Worm (Caenorhabditis elegans): ENCODE data around the gene C33F10.14.

C33F10.14 gene

DNA sequence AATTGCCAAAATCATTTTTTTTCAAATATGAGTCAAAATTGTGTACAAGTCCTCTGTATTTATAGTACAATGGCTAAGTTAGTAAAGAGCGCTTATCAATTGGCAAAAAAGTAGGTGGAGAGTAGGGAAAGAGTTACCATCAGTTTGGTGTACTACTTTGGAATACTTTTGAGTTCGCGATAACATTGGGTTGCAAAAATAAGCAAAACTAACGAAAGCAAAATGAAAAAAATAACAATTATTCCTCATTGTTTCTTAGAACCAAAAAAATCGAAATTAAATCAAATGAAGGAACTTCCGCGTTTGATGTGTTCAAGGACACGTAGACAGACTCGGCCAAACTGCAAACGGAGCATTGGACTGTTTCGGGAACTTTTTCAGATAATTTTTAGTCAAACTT is 40.4 kb upstream of the C33F10.14 start, which contains the start of gene C27D9.2:
TSS of gene C27D9.2 (minus strand) at position 101 of the 400 bp plus-strand sequence.
- TF ChIP-seq mep-1 (tag; optimal IDR thresholded peaks at IDR 0.05) (no peak), lin-13 (tag; optimal IDR thresholded peaks at IDR 0.05) (no peak), sem-2 (GFP tag; optimal IDR thresholded peaks at IDR 0.05) (no peak), sptf-1 (tag; optimal IDR thresholded peaks at IDR 0.05) (no peak), flh-1 (GFP tag; optimal IDR thresholded peaks at IDR 0.05) (no peak), mab-5 (tag; optimal IDR thresholded peaks at IDR 0.05) (no peak), lin-32 (GFP tag; optimal IDR thresholded peaks at IDR 0.05) (no peak), nhr-12 (tag; optimal IDR thresholded peaks at IDR 0.05) (no peak), bed-3 (GFP tag; optimal IDR thresholded peaks at IDR 0.05) (no peak), mls-2 (tag; optimal IDR thresholded peaks at IDR 0.05) (no peak), nhr-76 (tag; optimal IDR thresholded peaks at IDR 0.05) (no peak), ces-1 (GFP tag; optimal IDR thresholded peaks at IDR 0.05) (no peak), ham-2 (GFP tag; optimal IDR thresholded peaks at IDR 0.05) (no peak), zip-8 (tag; optimal IDR thresholded peaks at IDR 0.05) (no peak), nhr-237 (tag; optimal IDR thresholded peaks at IDR 0.05) (no peak), ztf-11 (tag; optimal IDR thresholded peaks at IDR 0.05) (no peak), nhr-28 (tag; optimal IDR thresholded peaks at IDR 0.05) (no peak), pha-4 (tag; optimal IDR thresholded peaks at IDR 0.05) (no peak)

DNA sequence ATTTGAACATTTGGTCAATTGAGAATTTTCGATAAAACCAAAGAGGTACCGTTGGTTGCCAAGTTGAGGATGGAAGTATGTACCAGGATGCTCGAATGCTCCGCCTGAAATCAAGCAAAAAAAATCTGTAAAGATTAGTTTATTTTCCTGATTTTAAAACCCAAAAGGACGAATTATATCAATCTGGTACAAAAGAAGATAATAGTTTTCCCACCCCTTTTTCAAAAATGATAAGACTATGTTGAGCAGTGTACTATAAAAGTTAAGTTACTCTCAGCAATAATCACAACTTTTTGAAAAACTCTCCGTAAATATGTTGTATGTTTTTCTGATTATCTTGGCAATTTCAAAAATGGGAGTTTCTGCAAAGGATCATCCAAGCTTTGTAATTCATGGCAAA is 38.7 kb upstream of the C33F10.14 start, which contains the start of gene F26G1.3:
TSS of gene F26G1.3 (plus strand) at position 301 of the 400 bp plus-strand sequence.
- TF ChIP-seq unc-120 (tag; optimal IDR thresholded peaks at IDR 0.05; ENCODE audit: poor library complexity, severe bottlenecking) (no peak), mls-2 (tag; optimal IDR thresholded peaks at IDR 0.05) (no peak), lin-13 (tag; optimal IDR thresholded peaks at IDR 0.05) (no peak), M03D4.4 (tag; optimal IDR thresholded peaks at IDR 0.05) (no peak), zip-8 (tag; optimal IDR thresholded peaks at IDR 0.05) (no peak)

DNA sequence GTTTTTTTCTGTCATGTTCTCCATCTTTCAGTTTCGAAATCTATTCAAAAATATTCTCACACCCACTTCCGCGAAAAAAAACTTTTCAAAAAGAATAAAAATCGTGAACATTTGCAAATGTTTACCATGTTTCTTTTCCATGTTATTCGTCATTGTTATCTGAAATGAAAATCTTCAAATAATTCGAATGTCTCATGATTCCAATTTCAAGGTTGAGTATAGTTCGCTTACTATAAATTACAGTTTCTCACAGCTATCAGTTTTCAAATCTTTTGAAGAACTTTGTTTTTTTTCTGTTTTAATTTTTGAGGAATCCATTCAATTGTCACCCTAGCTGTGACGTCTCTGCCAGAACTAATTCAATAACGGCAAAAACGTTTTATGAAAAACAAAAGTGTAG is 37.3 kb upstream of the C33F10.14 start:
- TF ChIP-seq sptf-1 (tag; optimal IDR thresholded peaks at IDR 0.05) (no peak), elt-1 (tag; optimal IDR thresholded peaks at IDR 0.05; ENCODE audit: borderline replicate concordance, insufficient read depth) (no peak), mep-1 (tag; optimal IDR thresholded peaks at IDR 0.05) (no peak), ham-2 (GFP tag; optimal IDR thresholded peaks at IDR 0.05) (no peak), unc-39 (tag; optimal IDR thresholded peaks at IDR 0.05) (no peak), nhr-2 (tag; optimal IDR thresholded peaks at IDR 0.05) (no peak), elt-3 (tag; optimal IDR thresholded peaks at IDR 0.05) (no peak), blmp-1 (tag; optimal IDR thresholded peaks at IDR 0.05) (no peak), ceh-39 (tag; optimal IDR thresholded peaks at IDR 0.05) (no peak), M03D4.4 (tag; optimal IDR thresholded peaks at IDR 0.05) (no peak), ztf-11 (tag; optimal IDR thresholded peaks at IDR 0.05) (no peak)

DNA sequence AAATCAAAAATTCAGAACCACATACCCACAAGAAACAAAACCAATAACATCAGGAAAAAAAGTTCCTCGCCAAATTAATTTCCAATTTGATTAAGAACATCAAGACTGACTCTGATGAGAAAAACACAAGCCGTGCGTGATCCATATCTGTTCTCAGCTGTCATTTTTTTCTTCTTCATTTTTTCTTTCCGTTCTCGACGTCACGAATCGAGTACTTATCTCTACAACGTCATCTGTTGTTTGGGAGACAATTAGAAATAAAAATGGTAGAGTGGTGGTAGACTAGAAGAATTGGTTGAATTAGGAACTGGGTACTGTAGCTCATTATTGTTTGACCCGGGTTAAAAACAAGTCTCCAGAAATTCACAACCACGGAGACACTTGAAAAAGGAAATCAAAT is 36.2 kb upstream of the C33F10.14 start:
- TF ChIP-seq elt-1 (tag; optimal IDR thresholded peaks at IDR 0.05; ENCODE audit: borderline replicate concordance, insufficient read depth) (no peak), unc-120 (tag; optimal IDR thresholded peaks at IDR 0.05; ENCODE audit: poor library complexity, severe bottlenecking) (no peak), flh-1 (GFP tag; optimal IDR thresholded peaks at IDR 0.05) (no peak), nhr-237 (tag; optimal IDR thresholded peaks at IDR 0.05) (no peak), ceh-43 (GFP tag; optimal IDR thresholded peaks at IDR 0.05) (no peak), mls-2 (tag; optimal IDR thresholded peaks at IDR 0.05) (no peak), unc-39 (tag; optimal IDR thresholded peaks at IDR 0.05) (no peak)

DNA sequence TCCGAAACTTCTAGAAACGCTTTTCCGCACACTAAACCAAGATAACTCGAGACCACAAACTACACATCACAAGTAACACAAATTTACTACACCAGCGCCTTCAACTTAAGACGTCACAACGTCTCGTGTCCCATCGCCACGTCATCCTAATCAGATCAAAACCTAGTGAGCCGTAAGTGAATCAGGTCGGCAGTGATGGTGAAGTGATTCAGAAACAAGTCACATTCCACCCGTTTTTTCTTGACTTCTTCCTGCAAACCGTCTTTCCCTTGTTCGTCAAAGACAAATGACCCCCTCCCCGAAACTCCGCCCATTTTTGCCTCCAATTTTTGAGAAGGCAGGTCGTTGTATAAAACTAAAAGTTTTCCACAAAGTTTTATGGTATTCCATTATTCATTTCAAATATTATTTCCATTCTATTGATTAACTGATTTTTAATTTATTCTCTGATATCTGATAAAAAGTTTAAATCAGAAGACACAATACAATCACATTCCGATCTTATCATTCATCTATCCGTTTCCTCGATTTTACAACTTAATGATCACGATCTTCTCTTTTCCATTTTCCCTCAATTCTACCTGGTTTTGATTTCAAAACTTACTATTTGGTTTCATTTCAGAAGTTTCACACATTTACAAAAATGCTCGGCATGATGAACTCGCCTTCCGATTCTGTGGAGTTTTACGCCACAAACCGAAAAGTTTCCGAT is 34.4 kb upstream of the C33F10.14 start, which contains the start of gene F26G1.2:
TSS of gene F26G1.2 (plus strand) at position 508 of the 712 bp plus-strand sequence.
- TF ChIP-seq ztf-11 (tag; optimal IDR thresholded peaks at IDR 0.05): no peak
- TF ChIP-seq bed-3 (GFP tag; optimal IDR thresholded peaks at IDR 0.05): no peak
- no peak for TF ChIP-seq sptf-1 (tag; optimal IDR thresholded peaks at IDR 0.05)
- no peak for TF ChIP-seq nhr-2 (tag; optimal IDR thresholded peaks at IDR 0.05)
- TF ChIP-seq M03D4.4 (tag; optimal IDR thresholded peaks at IDR 0.05): no peak
- no peak for TF ChIP-seq ceh-43 (GFP tag; optimal IDR thresholded peaks at IDR 0.05)
- no peak for TF ChIP-seq tbx-8 (GFP tag; optimal IDR thresholded peaks at IDR 0.05)
- TF ChIP-seq lsy-2 (tag; optimal IDR thresholded peaks at IDR 0.05): no peak
- TF ChIP-seq unc-120 (tag; optimal IDR thresholded peaks at IDR 0.05; ENCODE audit: poor library complexity, severe bottlenecking): no peak
- TF ChIP-seq lin-13 (tag; optimal IDR thresholded peaks at IDR 0.05): no peak
- TF ChIP-seq unc-39 (tag; optimal IDR thresholded peaks at IDR 0.05): no peak
- TF ChIP-seq nhr-28 (tag; optimal IDR thresholded peaks at IDR 0.05): no peak
- no peak for TF ChIP-seq blmp-1 (tag; optimal IDR thresholded peaks at IDR 0.05)
- TF ChIP-seq mls-2 (tag; optimal IDR thresholded peaks at IDR 0.05): no peak
- no peak for TF ChIP-seq nhr-12 (tag; optimal IDR thresholded peaks at IDR 0.05)

Data from whole organism, mixed stage, embryonic.